Fruit fly (Drosophila melanogaster) whole organism, pupa: ENCODE measurements around the gene mus304.

Source experiments
- CG12605 ChIP-seq: fragments of 200-800 bp; sonication (Bioruptor generic); IDR thresholded peaks from 2 replicates; pipeline ENCODE4 v1.3.6; 2022; ENCODE audit warnings: missing biosample characterization, missing genetic modification characterization
- CG15710 ChIP-seq: fragments of 200-800 bp; sonication (Bioruptor generic); optimal IDR thresholded peaks from 2 replicates; lab custom pipeline; 2018; ENCODE audit warnings: missing biosample characterization, mild to moderate bottlenecking, missing genetic modification characterization, moderate library complexity
- CG8301 ChIP-seq: fragments of 200-800 bp; sonication (Bioruptor generic); optimal IDR thresholded peaks from 2 replicates; lab custom pipeline; 2018; ENCODE audit warnings: missing biosample characterization, mild to moderate bottlenecking, missing genetic modification characterization
- Ets98B ChIP-seq: fragments of 200-800 bp; sonication (Bioruptor generic); IDR thresholded peaks from 2 replicates; pipeline ENCODE4 v1.3.6; 2022; ENCODE audit warnings: missing biosample characterization, missing genetic modification characterization
- Pif1B ChIP-seq: fragments of 200-800 bp; sonication (Bioruptor generic); optimal IDR thresholded peaks from 3 replicates; lab custom pipeline; 2016; ENCODE audit warnings: missing biosample characterization, missing genetic modification characterization
- Snoo ChIP-seq: fragments of 200-800 bp; sonication (Bioruptor generic); optimal IDR thresholded peaks from 3 replicates; lab custom pipeline; 2017; ENCODE audit warnings: missing biosample characterization, mild to moderate bottlenecking, missing genetic modification characterization, inconsistent platforms
- fd96Ca ChIP-seq: fragments of 200-800 bp; sonication (Bioruptor generic); IDR thresholded peaks from 3 replicates; pipeline ENCODE4 v1.3.6; 2022; ENCODE audit warnings: missing biosample characterization, missing genetic modification characterization

- TF ChIP-seq CG12605 (GFP tag; lab: Robert Waterston, UW): 0 out of 2 replicates have a peak, but pooled peaks have one; percentile 11
- peak; percentile 74 for TF ChIP-seq CG15710 (tag; lab: Kevin White, UChicago)
- peak; percentile 56 for TF ChIP-seq Ets98B (GFP tag; lab: Robert Waterston, UW)
- TF ChIP-seq fd96Ca (GFP tag; lab: Robert Waterston, UW): peak; percentile 55; the same call in 1 of the 3 replicates
- peak; percentile 61 for TF ChIP-seq Snoo (tag; lab: Kevin White, UChicago)
- peak; percentile 45 for TF ChIP-seq Pif1B
- TF ChIP-seq CG8301 (tag; lab: Kevin White, UChicago): peak; percentile 45
Observed at dm6 chr3L:18106021-18106944, 3.3 kb upstream of the mus304 start, which contains the start of the genes CG13698 and mRpS26.
